Worm (Caenorhabditis elegans) whole organism, early embryonic: ENCODE measurements around the gene maoc-1.

Source experiments
- B0310.2 ChIP-seq: sonication (generic microtip); optimal IDR thresholded peaks from 2 replicates; lab custom pipeline; 2016; ENCODE audit warnings: mild to moderate bottlenecking, missing genetic modification characterization, missing compliant biosample characterization
- F13C5.2 ChIP-seq: sonication (generic microtip); optimal IDR thresholded peaks from 2 replicates; lab custom pipeline; 2017; ENCODE audit warnings: mild to moderate bottlenecking, missing genetic modification characterization, inconsistent platforms, missing compliant biosample characterization
- aly-1 ChIP-seq: sonication (generic microtip); optimal IDR thresholded peaks from 2 replicates; lab custom pipeline; 2016; ENCODE audit warnings: missing genetic modification characterization, missing compliant biosample characterization
- ama-1 ChIP-seq: fragments of 150-350 bp; optimal IDR thresholded peaks from 2 replicates; lab custom pipeline; 2014
- ceh-13 ChIP-seq: fragments of 200-800 bp; sonication (Bioruptor generic); optimal IDR thresholded peaks from 2 replicates; lab custom pipeline; 2018; ENCODE audit warnings: mild to moderate bottlenecking, missing genetic modification characterization, missing compliant biosample characterization
- ceh-36 ChIP-seq: sonication (generic microtip); optimal IDR thresholded peaks from 2 replicates; lab custom pipeline; 2016; ENCODE audit warnings: missing genetic modification characterization, inconsistent platforms, missing compliant biosample characterization
- ets-7 ChIP-seq: sonication (generic microtip); optimal IDR thresholded peaks from 2 replicates; lab custom pipeline; 2016; ENCODE audit warnings: missing genotype, missing genetic modification characterization, missing compliant biosample characterization
- flt-1 ChIP-seq: fragments of 200-800 bp; sonication (Bioruptor generic); IDR thresholded peaks from 2 replicates; pipeline ENCODE4 v1.3.6; 2022; ENCODE audit warnings: missing genetic modification characterization, missing compliant biosample characterization
- hmbx-1 ChIP-seq: sonication (generic microtip); optimal IDR thresholded peaks from 2 replicates; lab custom pipeline; 2016; ENCODE audit warnings: mild to moderate bottlenecking, missing genetic modification characterization, missing compliant biosample characterization
- hmg-4 ChIP-seq: fragments of 200-800 bp; sonication (Bioruptor generic); optimal IDR thresholded peaks from 2 replicates; lab custom pipeline; 2018; ENCODE audit warnings: mild to moderate bottlenecking, missing genetic modification characterization, missing compliant biosample characterization
- hnd-1 ChIP-seq: sonication (generic microtip); optimal IDR thresholded peaks from 2 replicates; lab custom pipeline; 2016; ENCODE audit warnings: missing genetic modification characterization, missing compliant biosample characterization
- pes-1 ChIP-seq: fragments of 200-800 bp; sonication (Bioruptor generic); IDR thresholded peaks from 2 replicates; pipeline ENCODE4 v1.3.6; 2022; ENCODE audit warnings: missing genetic modification reagents, missing genetic modification characterization, missing compliant biosample characterization
- scrt-1 ChIP-seq: fragments of 200-800 bp; sonication (Bioruptor generic); IDR thresholded peaks from 2 replicates; pipeline ENCODE4 v1.3.6; 2022; ENCODE audit warnings: missing genetic modification characterization, missing compliant biosample characterization
- sea-1 ChIP-seq: fragments of 200-800 bp; sonication (Bioruptor generic); conservative IDR thresholded peaks from 2 replicates; pipeline ENCODE4 v1.3.6; 2022; ENCODE audit warnings: missing genetic modification characterization, missing compliant biosample characterization
- tbx-11 ChIP-seq: fragments of 200-800 bp; sonication (Bioruptor generic); IDR thresholded peaks from 2 replicates; pipeline ENCODE4 v1.3.6; 2022; ENCODE audit warnings: missing genetic modification characterization, missing compliant biosample characterization
- tbx-37 ChIP-seq: fragments of 200-800 bp; sonication (Bioruptor generic); conservative IDR thresholded peaks from 2 replicates; pipeline ENCODE4 v1.3.6; 2022; ENCODE audit warnings: missing genetic modification reagents, missing genetic modification characterization, missing compliant biosample characterization
- tra-4 ChIP-seq: sonication (generic microtip); optimal IDR thresholded peaks from 2 replicates; lab custom pipeline; 2017; ENCODE audit warnings: missing genetic modification characterization, missing compliant biosample characterization

maoc-1 gene

DNA sequence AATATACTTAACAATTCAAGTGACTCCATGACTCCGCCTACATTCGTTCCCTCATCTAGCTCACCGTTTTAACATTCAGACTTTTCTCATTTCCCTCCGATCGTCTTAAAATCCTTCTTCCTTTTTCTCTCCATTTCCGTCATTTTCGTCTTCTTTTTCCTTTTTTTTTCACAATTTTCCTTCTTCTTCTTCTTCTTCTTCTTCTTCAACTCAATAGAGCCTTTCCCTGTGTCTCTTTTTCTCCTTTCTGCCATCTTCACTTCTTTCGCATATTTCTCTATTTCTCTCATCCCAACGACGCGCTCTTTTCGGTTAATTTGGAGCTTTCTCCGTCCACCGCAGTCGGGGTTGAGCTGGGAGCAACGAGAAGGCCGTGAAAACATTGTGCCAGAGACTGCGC, 13.4 kb upstream of the maoc-1 start:
- TF ChIP-seq tra-4 (tag; lab: Kevin White, UChicago), result no peak
- no peak for TF ChIP-seq sea-1 (GFP tag; lab: Robert Waterston, UW)
- no peak for TF ChIP-seq tbx-37 (GFP tag; lab: Robert Waterston, UW)
- TF ChIP-seq pes-1 (GFP tag; lab: Robert Waterston, UW), result no peak
- no peak for TF ChIP-seq scrt-1 (GFP tag; lab: Robert Waterston, UW)
- TF ChIP-seq tbx-11 (GFP tag; lab: Robert Waterston, UW), result no peak
- no peak for TF ChIP-seq hmg-4
- TF ChIP-seq ceh-36 (tag; lab: Kevin White, UChicago), result no peak
- TF ChIP-seq aly-1 (tag; lab: Kevin White, UChicago), result no peak
- no peak for TF ChIP-seq F13C5.2
- no peak for TF ChIP-seq B0310.2 (tag; lab: Kevin White, UChicago)
- no peak for TF ChIP-seq flt-1 (GFP tag; lab: Robert Waterston, UW)
- no peak for TF ChIP-seq hmbx-1 (tag; lab: Kevin White, UChicago)
- no peak for TF ChIP-seq hnd-1 (tag; lab: Kevin White, UChicago)
- no peak for TF ChIP-seq ama-1 (lab: Kevin White, UChicago)
- no peak for TF ChIP-seq ceh-13
- no peak for TF ChIP-seq ets-7 (tag; lab: Kevin White, UChicago)

DNA sequence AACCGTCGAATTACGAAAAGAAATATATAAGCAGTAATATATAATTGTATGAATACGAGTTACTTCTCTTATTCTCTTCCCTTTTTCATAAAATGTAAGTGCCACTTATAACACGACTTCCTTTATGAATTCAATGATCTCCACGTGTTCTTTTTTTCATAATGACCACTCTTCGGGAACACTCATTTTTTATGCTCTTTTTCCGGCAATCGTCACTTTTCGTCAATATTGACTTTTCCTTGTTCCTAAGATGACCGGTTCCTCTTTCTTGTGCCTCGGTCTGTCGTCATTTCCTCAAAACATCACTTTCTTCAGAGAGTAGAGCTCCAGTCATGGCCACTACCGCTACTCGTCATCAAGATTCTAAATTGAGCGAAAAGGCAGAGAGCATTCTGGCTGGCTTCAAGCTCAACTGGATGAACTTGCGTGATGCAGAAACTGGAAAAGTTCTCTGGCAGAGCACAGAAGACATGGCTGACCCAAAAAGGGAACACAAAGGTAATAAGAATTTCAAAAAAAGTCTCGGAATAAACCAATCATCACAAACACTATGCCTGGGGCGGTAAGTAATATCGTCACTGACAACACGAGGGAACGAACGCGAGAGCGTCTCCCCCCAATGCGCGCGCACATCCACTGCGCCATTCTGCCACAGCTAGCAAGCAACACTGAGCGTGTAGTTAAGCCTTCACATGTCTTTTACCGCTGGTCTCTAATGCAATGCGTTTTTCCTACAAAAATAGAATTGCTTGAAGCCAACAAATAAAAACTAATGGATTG, 12.4 kb upstream of the maoc-1 start, which contains the start of gene pdl-1:
Gene pdl-1 (plus strand): TSS at position 309 of the 780 bp plus-strand sequence.
- TF ChIP-seq pes-1 (GFP tag; lab: Robert Waterston, UW) (peak; percentile 97), ets-7 (tag; lab: Kevin White, UChicago) (peak; percentile 87), scrt-1 (GFP tag; lab: Robert Waterston, UW) (peak; percentile 97), aly-1 (tag; lab: Kevin White, UChicago) (peak; percentile 96), ama-1 (lab: Kevin White, UChicago) (no peak), sea-1 (GFP tag; lab: Robert Waterston, UW) (peak; percentile 96), B0310.2 (tag; lab: Kevin White, UChicago) (peak; percentile 89), hmg-4 (peak; percentile 97), tbx-11 (GFP tag; lab: Robert Waterston, UW) (peak; percentile 94), tra-4 (tag; lab: Kevin White, UChicago) (peak; percentile 84), hnd-1 (tag; lab: Kevin White, UChicago) (peak; percentile 90), ceh-13 (peak; percentile 95), hmbx-1 (tag; lab: Kevin White, UChicago) (peak; percentile 76), flt-1 (GFP tag; lab: Robert Waterston, UW) (peak; percentile 97), F13C5.2 (peak; percentile 96), ceh-36 (tag; lab: Kevin White, UChicago) (peak; percentile 94), tbx-37 (GFP tag; lab: Robert Waterston, UW) (peak; percentile 92)

ce11 chrII:7186117-7186516, 10.0 kb upstream of the maoc-1 start:
- no peak for TF ChIP-seq hmbx-1 (tag; lab: Kevin White, UChicago)
- TF ChIP-seq ets-7 (tag; lab: Kevin White, UChicago), result no peak
- no peak for TF ChIP-seq ceh-36 (tag; lab: Kevin White, UChicago)
- no peak for TF ChIP-seq sea-1 (GFP tag; lab: Robert Waterston, UW)

- no peak for TF ChIP-seq tbx-37 (GFP tag; lab: Robert Waterston, UW)
- TF ChIP-seq hnd-1 (tag; lab: Kevin White, UChicago), result no peak
- no peak for TF ChIP-seq aly-1 (tag; lab: Kevin White, UChicago)
- TF ChIP-seq hmg-4, result no peak
- no peak for TF ChIP-seq ceh-13
- TF ChIP-seq ets-7 (tag; lab: Kevin White, UChicago), result no peak
- no peak for TF ChIP-seq tbx-11 (GFP tag; lab: Robert Waterston, UW)
- no peak for TF ChIP-seq scrt-1 (GFP tag; lab: Robert Waterston, UW)
These were observed 9.0 kb upstream of the maoc-1 start, which contains the start of gene C27H5.6 for ce11 chrII:7187110-7187509. Gene C27H5.6, minus strand, starts transcription at chrII:7187210.

ce11 chrII:7189120-7189519, 7.0 kb upstream of the maoc-1 start, which contains the start of gene E04F6.4:
Gene E04F6.4, plus strand, starts transcription at chrII:7189420.
- TF ChIP-seq ceh-13, result no peak
- no peak for TF ChIP-seq ets-7 (tag; lab: Kevin White, UChicago)

- no peak for TF ChIP-seq ceh-36 (tag; lab: Kevin White, UChicago)
- no peak for TF ChIP-seq ama-1 (lab: Kevin White, UChicago)
- TF ChIP-seq pes-1 (GFP tag; lab: Robert Waterston, UW), result no peak
- TF ChIP-seq tra-4 (tag; lab: Kevin White, UChicago), result no peak
- TF ChIP-seq flt-1 (GFP tag; lab: Robert Waterston, UW), result no peak
- no peak for TF ChIP-seq sea-1 (GFP tag; lab: Robert Waterston, UW)
- TF ChIP-seq hnd-1 (tag; lab: Kevin White, UChicago), result no peak
- no peak for TF ChIP-seq tbx-11 (GFP tag; lab: Robert Waterston, UW)
- TF ChIP-seq hmg-4, result no peak
- no peak for TF ChIP-seq ets-7 (tag; lab: Kevin White, UChicago)
- no peak for TF ChIP-seq ceh-13
- no peak for TF ChIP-seq F13C5.2
- no peak for TF ChIP-seq tbx-37 (GFP tag; lab: Robert Waterston, UW)
- TF ChIP-seq scrt-1 (GFP tag; lab: Robert Waterston, UW), result no peak
- no peak for TF ChIP-seq hmbx-1 (tag; lab: Kevin White, UChicago)
- TF ChIP-seq B0310.2 (tag; lab: Kevin White, UChicago), result no peak
- no peak for TF ChIP-seq aly-1 (tag; lab: Kevin White, UChicago)
These were observed 535 bp upstream of the maoc-1 start, which contains the start of gene acdh-12 for ce11 chrII:7195541-7195940. Gene acdh-12, minus strand, starts transcription at chrII:7195641.

- TF ChIP-seq B0310.2 (tag; lab: Kevin White, UChicago) (no peak), hmg-4 (no peak), flt-1 (GFP tag; lab: Robert Waterston, UW) (no peak), hmbx-1 (tag; lab: Kevin White, UChicago) (no peak)
These were observed 1.4 kb downstream of the maoc-1 start for ce11 chrII:7197434-7197833.
